Worm (Caenorhabditis elegans): ENCODE results near the gene hsp-25.

DNA sequence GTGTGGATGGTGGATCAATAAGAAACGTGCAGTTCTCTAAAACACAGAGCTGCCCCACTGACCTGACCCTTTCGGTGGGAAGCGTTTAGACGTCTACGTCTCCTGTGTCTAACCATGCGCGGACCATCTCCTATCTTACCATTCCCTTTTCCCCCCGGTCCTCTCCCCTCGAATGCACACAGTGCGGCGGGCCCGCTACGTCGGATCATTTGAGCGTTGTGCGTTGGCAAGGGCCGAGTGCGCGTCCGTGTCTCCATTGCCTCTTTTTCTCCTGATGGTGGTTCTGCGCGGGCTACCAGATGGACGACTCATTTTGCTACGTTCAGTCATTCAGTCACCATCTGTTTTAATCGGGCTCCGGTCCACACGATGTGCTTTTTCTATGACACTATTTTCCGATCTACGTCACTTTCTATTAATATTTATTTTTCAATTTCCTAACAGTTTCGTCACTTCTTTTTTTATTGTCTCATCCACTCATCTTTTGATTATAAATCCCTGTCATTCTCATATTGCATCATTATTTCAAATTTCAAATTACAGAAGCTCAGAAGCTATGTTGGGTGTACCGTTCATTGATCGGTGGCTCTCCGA lies 43.7 kb downstream of the hsp-25 start, which contains the start of gene inx-3:
- TF ChIP-seq ceh-30 (tag; optimal IDR thresholded peaks at IDR 0.05): no peak
- no peak for TF ChIP-seq rnt-1 (tag; optimal IDR thresholded peaks at IDR 0.05)
- TF ChIP-seq ceh-2 (tag; optimal IDR thresholded peaks at IDR 0.05): peak; percentile 17
- TF ChIP-seq npax-4 (tag; optimal IDR thresholded peaks at IDR 0.05): no peak
- TF ChIP-seq nhr-11 (tag; optimal IDR thresholded peaks at IDR 0.05): no peak
- no peak for TF ChIP-seq elt-2 (tag; optimal IDR thresholded peaks at IDR 0.05)
- TF ChIP-seq gmeb-2 (tag; optimal IDR thresholded peaks at IDR 0.05): no peak
